Worm (Caenorhabditis elegans): ENCODE measurements around the gene F37C12.10.

ce11 chrIII:7167568-7167937 is 20.6 kb downstream of the F37C12.10 start, which contains the start of gene acs-4:
- TF ChIP-seq aly-2 (tag; optimal IDR thresholded peaks at IDR 0.05) (no peak), tbx-2 (tag; optimal IDR thresholded peaks at IDR 0.05) (no peak), skn-1 (tag; optimal IDR thresholded peaks at IDR 0.05) (no peak), lin-15B (tag; optimal IDR thresholded peaks at IDR 0.05) (no peak), ama-1 (optimal IDR thresholded peaks at IDR 0.05) (no peak), fkh-10 (GFP tag; optimal IDR thresholded peaks at IDR 0.05) (no peak), daf-12 (tag; optimal IDR thresholded peaks at IDR 0.05) (no peak), egl-27 (tag; optimal IDR thresholded peaks at IDR 0.05) (no peak), ztf-11 (tag; optimal IDR thresholded peaks at IDR 0.05) (no peak), nhr-12 (tag; optimal IDR thresholded peaks at IDR 0.05) (no peak)

All from whole organism, L3 larva.